Worm (Caenorhabditis elegans): ENCODE results near the gene stip-1.

ce11 chrII:10351963-10352362 is 2.2 kb upstream of the stip-1 start, which contains the start of gene C07E3.8:
- TF ChIP-seq him-1 (tag; optimal IDR thresholded peaks at IDR 0.05) (no peak), W03F9.2 (tag; optimal IDR thresholded peaks at IDR 0.05) (no peak)
